Worm (Caenorhabditis elegans) whole organism, L1 larva: Measurements from ENCODE around the gene pals-26.

Experiments
- C04F5.9 ChIP-seq: sonication (generic microtip); optimal IDR thresholded peaks from 2 replicates; lab custom pipeline; 2016; ENCODE audit warnings: missing genetic modification characterization, missing compliant biosample characterization
- C34B4.2 ChIP-seq: sonication (generic microtip); optimal IDR thresholded peaks from 2 replicates; lab custom pipeline; 2017; ENCODE audit warnings: mild to moderate bottlenecking, missing genetic modification characterization, missing compliant biosample characterization
- aha-1 ChIP-seq: fragments of 150-350 bp; optimal IDR thresholded peaks from 2 replicates; lab custom pipeline; 2014; ENCODE audit warnings: missing biosample characterization, missing genetic modification characterization
- aly-2 ChIP-seq: fragments of 150-350 bp; optimal IDR thresholded peaks from 2 replicates; lab custom pipeline; 2014; ENCODE audit warnings: missing biosample characterization, missing genetic modification characterization
- ceh-82 ChIP-seq, 3 experiments: fragments of 150-350 bp in 1 of 3; sonication (generic microtip) in 2 of 3; optimal IDR thresholded peaks; 2 replicates each; lab custom pipeline; 2014 to 2017; ENCODE audit warnings: missing biosample characterization in 3 of 3, missing genetic modification characterization in 3 of 3
- ceh-88 ChIP-seq: fragments of 200-800 bp; sonication (Bioruptor generic); IDR thresholded peaks from 2 replicates; pipeline ENCODE4 v1.3.6; 2022; ENCODE audit warnings: missing genetic modification characterization, missing compliant biosample characterization
- ceh-90 ChIP-seq: sonication (generic microtip); optimal IDR thresholded peaks from 2 replicates; lab custom pipeline; 2016; ENCODE audit warnings: missing genetic modification characterization, missing compliant biosample characterization
- dpl-1 ChIP-seq, 3 experiments: fragments of 150-350 bp in 2 of 3; sonication (generic microtip) in 1 of 3; optimal IDR thresholded peaks; 2 replicates each; lab custom pipeline; 2014 to 2017; ENCODE audit warnings: missing biosample characterization in 3 of 3, missing genetic modification characterization in 3 of 3, missing genetic modification reagents in 3 of 3
- dsc-1 ChIP-seq: sonication (generic microtip); optimal IDR thresholded peaks from 2 replicates; lab custom pipeline; 2016; ENCODE audit warnings: mild to moderate bottlenecking, missing genetic modification characterization, missing compliant biosample characterization
- efl-1 ChIP-seq, 4 experiments: fragments of 150-350 bp; optimal IDR thresholded peaks in 3 of 4; peaks in 1 of 4; 1 replicate in 1 of 4; 2 replicates in 3 of 4; lab custom pipeline; 2014; ENCODE audit warnings: missing biosample characterization in 2 of 4, missing genetic modification characterization in 2 of 4, missing genetic modification reagents in 2 of 4
- efl-3 ChIP-seq: fragments of 200-800 bp; sonication (Bioruptor generic); optimal IDR thresholded peaks from 2 replicates; lab custom pipeline; 2018; ENCODE audit warnings: mild to moderate bottlenecking, missing genetic modification characterization, missing compliant biosample characterization
- egl-13 ChIP-seq: sonication (generic microtip); optimal IDR thresholded peaks from 2 replicates; lab custom pipeline; 2016; ENCODE audit warnings: missing genotype, missing genetic modification reagents, missing genetic modification characterization, missing compliant biosample characterization
- elt-2 ChIP-seq: sonication (generic microtip); optimal IDR thresholded peaks from 2 replicates; lab custom pipeline; 2016; ENCODE audit warnings: missing genetic modification characterization, mild to moderate bottlenecking, inconsistent platforms, missing compliant biosample characterization, missing genetic modification reagents
- elt-3 ChIP-seq, 6 experiments: fragments of 150-350 bp in 1 of 6; sonication (generic microtip); optimal IDR thresholded peaks; 2 replicates each; lab custom pipeline; 2017 to 2018; ENCODE audit warnings: missing biosample characterization in 6 of 6, missing genetic modification characterization in 6 of 6, inconsistent platforms in 1 of 6
- ets-5 ChIP-seq: fragments of 200-800 bp; sonication (Bioruptor generic); IDR thresholded peaks from 2 replicates; pipeline ENCODE4 v1.3.6; 2022; ENCODE audit warnings: missing genetic modification characterization, missing compliant biosample characterization
- fkh-10 ChIP-seq: sonication (generic microtip); optimal IDR thresholded peaks from 2 replicates; lab custom pipeline; 2017; ENCODE audit warnings: missing biosample characterization, missing genetic modification reagents, missing genetic modification characterization
- fkh-4 ChIP-seq: sonication (generic microtip); optimal IDR thresholded peaks from 2 replicates; lab custom pipeline; 2016; ENCODE audit warnings: missing compliant biosample characterization, missing genetic modification characterization, borderline replicate concordance
- hlh-17 ChIP-seq: fragments of 200-800 bp; sonication (Bioruptor generic); optimal IDR thresholded peaks from 2 replicates; lab custom pipeline; 2018; ENCODE audit warnings: missing genetic modification characterization, mild to moderate bottlenecking, missing compliant biosample characterization, moderate library complexity, borderline replicate concordance
- hlh-4 ChIP-seq: sonication (generic microtip); optimal IDR thresholded peaks from 2 replicates; lab custom pipeline; 2016; ENCODE audit warnings: mild to moderate bottlenecking, missing genetic modification characterization, missing compliant biosample characterization
- irx-1 ChIP-seq: sonication (generic microtip); optimal IDR thresholded peaks from 2 replicates; lab custom pipeline; 2016; ENCODE audit warnings: missing genetic modification characterization, missing compliant biosample characterization
- isw-1 ChIP-seq: fragments of 200-800 bp; sonication (Bioruptor generic); IDR thresholded peaks from 2 replicates; pipeline ENCODE4 v1.3.6; 2022; ENCODE audit warnings: missing genetic modification characterization, missing compliant biosample characterization
- lin-14 ChIP-seq: fragments of 200-800 bp; sonication (Bioruptor generic); optimal IDR thresholded peaks from 2 replicates; lab custom pipeline; 2018; ENCODE audit warnings: mild to moderate bottlenecking, missing genetic modification characterization, moderate library complexity, missing compliant biosample characterization
- mab-9 ChIP-seq: fragments of 200-800 bp; sonication (Bioruptor generic); IDR thresholded peaks from 2 replicates; pipeline ENCODE4 v1.3.6; 2022; ENCODE audit warnings: missing genetic modification reagents, missing genetic modification characterization, missing compliant biosample characterization
- mdl-1 ChIP-seq, 2 experiments: fragments of 150-350 bp; optimal IDR thresholded peaks; 2 replicates each; lab custom pipeline; 2014 to 2017; ENCODE audit warnings: missing biosample characterization in 2 of 2, missing genetic modification characterization in 2 of 2, inconsistent platforms in 1 of 2
- mef-2 ChIP-seq: fragments of 150-350 bp; optimal IDR thresholded peaks from 2 replicates; lab custom pipeline; 2014; ENCODE audit warnings: missing biosample characterization, missing genetic modification characterization
- nhr-11 ChIP-seq: fragments of 150-350 bp; optimal IDR thresholded peaks from 2 replicates; lab custom pipeline; 2014; ENCODE audit warnings: missing biosample characterization, missing genetic modification characterization
- nhr-12 ChIP-seq: sonication (generic microtip); optimal IDR thresholded peaks from 2 replicates; lab custom pipeline; 2017; ENCODE audit warnings: missing biosample characterization, missing genetic modification characterization
- nhr-19 ChIP-seq: fragments of 200-800 bp; sonication (Bioruptor generic); conservative IDR thresholded peaks from 2 replicates; pipeline ENCODE4 v1.3.6; 2022; ENCODE audit warnings: missing genetic modification characterization, missing compliant biosample characterization
- nhr-28 ChIP-seq: fragments of 150-350 bp; optimal IDR thresholded peaks from 2 replicates; lab custom pipeline; 2014; ENCODE audit warnings: missing biosample characterization, missing genetic modification characterization
- nhr-71 ChIP-seq: sonication (generic microtip); optimal IDR thresholded peaks from 2 replicates; lab custom pipeline; 2016; ENCODE audit warnings: mild to moderate bottlenecking, missing genetic modification characterization, moderate library complexity, missing compliant biosample characterization
- nhr-76 ChIP-seq: sonication (generic microtip); optimal IDR thresholded peaks from 2 replicates; lab custom pipeline; 2017; ENCODE audit warnings: missing biosample characterization, missing genetic modification characterization
- nhr-77 ChIP-seq: fragments of 150-350 bp; optimal IDR thresholded peaks from 2 replicates; lab custom pipeline; 2014; ENCODE audit warnings: missing biosample characterization, missing genetic modification characterization
- nhr-84 ChIP-seq: sonication (generic microtip); optimal IDR thresholded peaks from 2 replicates; lab custom pipeline; 2017; ENCODE audit warnings: missing biosample characterization, missing genetic modification characterization
- nhr-90 ChIP-seq: sonication (generic microtip); optimal IDR thresholded peaks from 2 replicates; lab custom pipeline; 2016; ENCODE audit warnings: mild to moderate bottlenecking, missing genetic modification characterization, missing compliant biosample characterization; ENCODE audit not compliant: poor library complexity
- pax-3 ChIP-seq: fragments of 200-800 bp; sonication (Bioruptor generic); optimal IDR thresholded peaks from 2 replicates; lab custom pipeline; 2018; ENCODE audit warnings: mild to moderate bottlenecking, missing genetic modification characterization, moderate library complexity, missing compliant biosample characterization
- pqm-1 ChIP-seq: sonication (generic microtip); optimal IDR thresholded peaks from 3 replicates; lab custom pipeline; 2017; ENCODE audit warnings: missing biosample characterization, missing genetic modification characterization
- snu-23 ChIP-seq: sonication (generic microtip); optimal IDR thresholded peaks from 2 replicates; lab custom pipeline; 2016; ENCODE audit warnings: missing genetic modification characterization, missing compliant biosample characterization
- sox-4 ChIP-seq: sonication (generic microtip); optimal IDR thresholded peaks from 2 replicates; lab custom pipeline; 2016; ENCODE audit warnings: missing genetic modification characterization, missing compliant biosample characterization
- sptf-1 ChIP-seq: fragments of 150-350 bp; optimal IDR thresholded peaks from 2 replicates; lab custom pipeline; 2014; ENCODE audit warnings: missing biosample characterization, missing genetic modification characterization
- swsn-7 ChIP-seq: sonication (generic microtip); optimal IDR thresholded peaks from 2 replicates; lab custom pipeline; 2016; ENCODE audit warnings: missing genetic modification characterization, missing compliant biosample characterization
- tbx-2 ChIP-seq: sonication (generic microtip); optimal IDR thresholded peaks from 2 replicates; lab custom pipeline; 2016; ENCODE audit warnings: missing genetic modification characterization, missing compliant biosample characterization
- tlp-1 ChIP-seq: fragments of 150-350 bp; optimal IDR thresholded peaks from 2 replicates; lab custom pipeline; 2014; ENCODE audit warnings: missing biosample characterization, missing genetic modification characterization
- unc-130 ChIP-seq: fragments of 150-350 bp; optimal IDR thresholded peaks from 2 replicates; lab custom pipeline; 2017; ENCODE audit warnings: missing biosample characterization, missing genetic modification characterization, inconsistent platforms
- unc-86 ChIP-seq: sonication (generic microtip); optimal IDR thresholded peaks from 2 replicates; lab custom pipeline; 2016; ENCODE audit warnings: missing genetic modification characterization, missing compliant biosample characterization
- unc-98 ChIP-seq: fragments of 200-800 bp; sonication (Bioruptor generic); IDR thresholded peaks from 2 replicates; pipeline ENCODE4 v1.3.6; 2022; ENCODE audit warnings: missing genetic modification characterization, missing compliant biosample characterization
- zag-1 ChIP-seq: fragments of 150-350 bp; optimal IDR thresholded peaks from 2 replicates; lab custom pipeline; 2014; ENCODE audit warnings: missing biosample characterization, missing genetic modification characterization
- ztf-11 ChIP-seq, 2 experiments: sonication (generic microtip); optimal IDR thresholded peaks; 2 replicates each; lab custom pipeline; 2016 to 2017; ENCODE audit warnings: missing genetic modification characterization in 2 of 2, missing biosample characterization in 1 of 2, missing compliant biosample characterization in 1 of 2
- ztf-4 ChIP-seq: fragments of 150-350 bp; optimal IDR thresholded peaks from 2 replicates; lab custom pipeline; 2014; ENCODE audit warnings: missing biosample characterization, missing genetic modification characterization

The pals-26 gene

DNA sequence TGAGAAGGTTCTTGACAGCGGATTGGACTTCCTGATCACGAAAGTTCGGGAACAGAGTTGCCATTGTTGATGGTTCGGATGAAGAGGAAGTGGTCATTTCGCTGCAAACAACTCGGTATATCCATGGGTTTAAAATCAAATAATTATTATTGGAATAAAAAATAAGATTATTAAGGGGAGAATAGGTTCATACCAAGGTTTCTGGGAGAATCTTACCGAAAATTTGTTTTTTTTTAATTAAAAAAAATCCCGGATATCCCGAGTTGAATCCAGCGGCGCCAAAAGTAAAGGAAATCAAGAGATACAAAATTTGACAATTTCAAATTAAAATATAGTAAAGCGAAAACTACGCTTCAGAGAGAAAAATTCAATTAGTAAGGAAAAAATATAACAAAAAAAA, 43.0 kb downstream of the pals-26 start, which contains the start of the genes R07E5.19 and pdcd-2:
Gene R07E5.19 (minus strand): TSS at position 101 of the 400 bp plus-strand sequence.
Gene pdcd-2 (minus strand): TSS at position 102 of the 400 bp plus-strand sequence.
- TF ChIP-seq dsc-1 (tag; lab: Kevin White, UChicago) (no peak), nhr-11 (tag; lab: Kevin White, UChicago) (no peak), nhr-19 (GFP tag; lab: Robert Waterston, UW) (no peak), nhr-84 (no peak), aha-1 (tag; lab: Kevin White, UChicago) (no peak), efl-1 (optimal IDR thresholded peaks at IDR 0.05; lab: Kevin White, UChicago) (no peak), efl-1 (GFP tag; optimal IDR thresholded peaks at IDR 0.05 in 1 of 2; lab: Kevin White, UChicago) (peak in 1 of 2 experiments; percentile 14), mdl-1 (tag; optimal IDR thresholded peaks at IDR 0.05; lab: Kevin White, UChicago) (no peak)

DNA sequence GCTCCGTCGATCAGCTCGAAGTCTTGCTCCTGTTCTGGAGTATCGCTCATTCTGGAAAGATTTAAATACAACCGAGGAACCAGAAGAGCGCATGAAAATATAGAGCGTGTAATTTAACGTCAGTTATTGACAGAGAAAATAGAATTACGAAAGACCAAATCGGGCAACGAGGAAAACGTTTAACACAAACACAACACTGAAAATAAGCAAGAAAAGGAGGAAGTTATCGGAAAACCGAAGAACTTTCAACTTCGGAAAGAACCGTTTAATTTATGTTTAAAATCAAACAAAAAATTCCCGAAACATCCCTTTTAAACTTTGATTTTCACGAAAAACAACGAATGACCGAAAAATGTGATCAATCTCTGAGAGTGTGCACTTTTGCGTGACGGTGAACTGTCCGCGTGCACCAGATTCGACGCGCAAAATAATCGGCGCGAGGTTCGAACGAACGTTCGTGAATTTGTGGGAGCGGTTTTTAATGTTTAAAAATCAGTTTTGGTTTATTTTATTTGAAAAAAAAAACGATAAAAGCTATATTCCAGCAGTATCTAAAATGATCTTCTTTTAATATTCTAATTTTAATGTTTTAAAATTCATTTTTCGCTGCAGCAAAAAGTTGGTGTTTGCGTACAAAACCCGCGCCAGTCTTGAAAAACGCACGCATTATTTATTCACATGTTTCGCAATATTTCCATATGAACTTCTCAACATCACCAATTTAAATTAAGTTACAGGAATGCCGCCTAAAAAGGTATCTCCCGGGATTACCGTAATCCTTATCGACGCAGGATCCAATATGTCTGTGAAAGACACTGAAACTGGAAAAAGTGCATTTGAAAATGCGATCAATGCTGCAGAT, 44.4 kb downstream of the pals-26 start, which contains the start of the genes R07E5.7 and cku-80:
Gene R07E5.7 (minus strand): TSS at position 51 of the 862 bp plus-strand sequence.
Gene cku-80 (plus strand): TSS at position 732 of the 862 bp plus-strand sequence.
- TF ChIP-seq efl-3 (GFP tag; lab: Kevin White, UChicago) (no peak), tbx-2 (tag; lab: Kevin White, UChicago) (peak; percentile 53), lin-14 (GFP tag; lab: Kevin White, UChicago) (no peak), nhr-76 (tag; lab: Kevin White, UChicago) (no peak), nhr-28 (no peak), unc-98 (GFP tag; lab: Robert Waterston, UW) (no peak), sptf-1 (tag; lab: Kevin White, UChicago) (no peak), nhr-90 (peak; percentile 55), tlp-1 (no peak), swsn-7 (tag; lab: Kevin White, UChicago) (peak; percentile 54), dpl-1 (GFP tag; optimal IDR thresholded peaks at IDR 0.05; lab: Kevin White, UChicago) (peak; percentile 86 to 91 (median 90)), elt-3 (tag; optimal IDR thresholded peaks at IDR 0.05; lab: Kevin White, UChicago) (peak in 2 of 6 experiments; percentile 44 to 47), hlh-4 (tag; lab: Kevin White, UChicago) (no peak), nhr-77 (tag; lab: Kevin White, UChicago) (peak; percentile 24), irx-1 (peak; percentile 42), C34B4.2 (no peak), ets-5 (GFP tag; lab: Robert Waterston, UW) (no peak), unc-86 (peak; percentile 46), unc-130 (tag; lab: Kevin White, UChicago) (peak; percentile 56), hlh-17 (GFP tag; lab: Kevin White, UChicago) (no peak), ceh-90 (tag; lab: Kevin White, UChicago) (no peak), snu-23 (GFP tag; lab: Kevin White, UChicago) (peak; percentile 84), efl-1 (optimal IDR thresholded peaks at IDR 0.05; lab: Kevin White, UChicago) (peak; percentile 66 to 91), efl-1 (GFP tag; optimal IDR thresholded peaks at IDR 0.05 in 1 of 2; lab: Kevin White, UChicago) (peak; percentile 90 to 99), sox-4 (tag; lab: Kevin White, UChicago) (peak; percentile 42), pqm-1 (tag; lab: Kevin White, UChicago) (no peak), mef-2 (tag; lab: Kevin White, UChicago) (no peak), pax-3 (tag; lab: Kevin White, UChicago) (no peak), fkh-10 (GFP tag; lab: Kevin White, UChicago) (no peak), nhr-12 (no peak), ztf-11 (tag; optimal IDR thresholded peaks at IDR 0.05; lab: Kevin White, UChicago) (peak in 1 of 2 experiments; percentile 28), fkh-4 (tag; lab: Kevin White, UChicago) (no peak), isw-1 (peak; percentile 39; the same call in 1 of the 2 replicates), nhr-71 (peak; percentile 78), egl-13 (tag; lab: Kevin White, UChicago) (no peak), aly-2 (tag; lab: Kevin White, UChicago) (no peak), ceh-82 (tag; optimal IDR thresholded peaks at IDR 0.05; lab: Kevin White, UChicago) (peak; percentile 6 to 68 (median 58)), elt-2 (tag; lab: Kevin White, UChicago) (peak; percentile 40), zag-1 (tag; lab: Kevin White, UChicago) (no peak), ceh-88 (GFP tag; lab: Robert Waterston, UW) (no peak), ztf-4 (tag; lab: Kevin White, UChicago) (no peak), C04F5.9 (tag; lab: Kevin White, UChicago) (peak; percentile 31), mab-9 (GFP tag; lab: Robert Waterston, UW) (no peak)
